Worm (Caenorhabditis elegans): Measurements from ENCODE around the gene F41G3.21.

The F41G3.21 gene

DNA sequence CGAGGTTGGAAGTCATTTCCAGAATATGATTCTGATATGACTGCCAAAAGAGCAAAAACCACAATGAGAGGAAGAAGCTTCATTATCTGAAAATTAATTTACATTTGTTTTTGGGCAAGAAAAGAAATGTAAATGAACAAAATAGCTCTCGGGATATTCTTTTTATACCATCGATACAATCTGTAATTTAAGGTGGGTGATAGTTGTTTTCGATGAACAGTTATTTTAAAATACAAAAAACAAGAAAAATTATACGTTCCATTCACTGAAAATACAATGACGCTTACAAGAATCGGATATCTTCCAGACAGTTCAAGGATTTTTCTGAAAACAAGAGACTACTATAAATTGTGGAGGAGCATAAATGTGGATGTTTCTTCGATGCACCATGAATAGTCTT is 8.1 kb downstream of the F41G3.21 start, which contains the start of gene ins-15:
Gene ins-15, minus strand, starts transcription at position 101 of the 400 bp plus-strand sequence.
- TF ChIP-seq tbx-2 (tag; optimal IDR thresholded peaks at IDR 0.05): no peak
- TF ChIP-seq sdc-2 (tag; optimal IDR thresholded peaks at IDR 0.05): no peak
- no peak for TF ChIP-seq hlh-30 (tag; optimal IDR thresholded peaks at IDR 0.05; ENCODE audit: insufficient read depth)
- TF ChIP-seq sox-4 (tag; optimal IDR thresholded peaks at IDR 0.05): no peak
- TF ChIP-seq gmeb-2 (tag; optimal IDR thresholded peaks at IDR 0.05): no peak
- TF ChIP-seq rnt-1 (tag; optimal IDR thresholded peaks at IDR 0.05): no peak
- TF ChIP-seq syd-9 (tag; optimal IDR thresholded peaks at IDR 0.05): no peak
- no peak for TF ChIP-seq dmd-4 (tag; optimal IDR thresholded peaks at IDR 0.05; ENCODE audit: borderline replicate concordance)
- no peak for TF ChIP-seq ztf-16 (tag; optimal IDR thresholded peaks at IDR 0.05)
- no peak for TF ChIP-seq unc-3 (GFP tag; conservative IDR thresholded peaks at IDR 0.05)
- TF ChIP-seq unc-3 (tag; optimal IDR thresholded peaks at IDR 0.05): no peak
- no peak for TF ChIP-seq pha-2 (tag; optimal IDR thresholded peaks at IDR 0.05)
- no peak for TF ChIP-seq F13H6.1 (tag; optimal IDR thresholded peaks at IDR 0.05)
- TF ChIP-seq ceh-48 (tag; optimal IDR thresholded peaks at IDR 0.05): no peak

DNA sequence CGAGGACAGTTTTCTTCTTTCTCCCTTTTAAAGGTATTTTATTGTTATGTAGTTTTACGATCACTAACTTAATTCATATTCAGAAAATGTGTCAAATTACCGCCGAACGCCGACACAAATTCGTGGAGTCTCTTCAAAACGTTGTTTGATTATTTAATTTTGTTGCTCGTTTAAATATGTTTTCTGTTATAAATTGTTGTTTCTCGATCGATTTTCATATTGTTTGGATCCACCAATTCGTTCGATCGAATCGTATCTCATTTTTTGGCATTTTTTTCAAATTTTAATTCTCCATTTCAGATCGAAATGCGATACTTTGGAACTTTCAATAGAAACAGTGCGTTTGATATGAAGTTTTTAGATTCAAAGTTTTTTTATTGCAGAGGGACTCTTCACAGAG is 10.1 kb downstream of the F41G3.21 start, which contains the start of gene F41G3.6:
Gene F41G3.6, plus strand, starts transcription at position 301 of the 400 bp plus-strand sequence.
- TF ChIP-seq F13H6.1 (tag; optimal IDR thresholded peaks at IDR 0.05) (no peak), ceh-18 (tag; optimal IDR thresholded peaks at IDR 0.05) (no peak), pha-4 (tag; optimal IDR thresholded peaks at IDR 0.05) (no peak), ceh-19 (GFP tag; optimal IDR thresholded peaks at IDR 0.05) (no peak), sox-2 (GFP tag; IDR thresholded peaks at IDR 0.05) (no peak), C38D4.7 (GFP tag; optimal IDR thresholded peaks at IDR 0.05) (no peak), ceh-9 (tag; optimal IDR thresholded peaks at IDR 0.05) (no peak), hlh-13 (GFP tag; optimal IDR thresholded peaks at IDR 0.05) (no peak), fkh-10 (GFP tag; optimal IDR thresholded peaks at IDR 0.05) (no peak), ceh-45 (GFP tag; IDR thresholded peaks at IDR 0.05) (no peak)

ce11 chrII:6741428-6741827 is 11.3 kb downstream of the F41G3.21 start, which contains the start of gene exos-8:
Gene exos-8, plus strand, starts transcription at chrII:6741691.
- TF ChIP-seq unc-55 (GFP tag; optimal IDR thresholded peaks at IDR 0.05): no peak
- TF ChIP-seq zip-5 (tag; optimal IDR thresholded peaks at IDR 0.05): peak; percentile 91
- no peak for TF ChIP-seq ceh-48 (tag; optimal IDR thresholded peaks at IDR 0.05)
- peak; percentile 39 for TF ChIP-seq hlh-6 (tag; optimal IDR thresholded peaks at IDR 0.05)
- peak; percentile 21 for TF ChIP-seq hlh-13 (GFP tag; optimal IDR thresholded peaks at IDR 0.05)
- no peak for TF ChIP-seq lin-11 (tag; optimal IDR thresholded peaks at IDR 0.05)
- TF ChIP-seq pat-9 (tag; optimal IDR thresholded peaks at IDR 0.05): no peak
- TF ChIP-seq pha-4 (tag; optimal IDR thresholded peaks at IDR 0.05): no peak
- peak; percentile 58 for TF ChIP-seq ahr-1 (tag; optimal IDR thresholded peaks at IDR 0.05)
- no peak for TF ChIP-seq ceh-22 (tag; optimal IDR thresholded peaks at IDR 0.05)
- TF ChIP-seq ceh-45 (GFP tag; IDR thresholded peaks at IDR 0.05): no peak
- peak; percentile 91 for TF ChIP-seq ceh-14 (tag; optimal IDR thresholded peaks at IDR 0.05)
- peak; percentile 97 for TF ChIP-seq ceh-31 (tag; optimal IDR thresholded peaks at IDR 0.05)
- peak; percentile 83 for TF ChIP-seq tbx-7 (tag; optimal IDR thresholded peaks at IDR 0.05)
- no peak for TF ChIP-seq mec-3 (tag; optimal IDR thresholded peaks at IDR 0.05; ENCODE audit: borderline replicate concordance)
- TF ChIP-seq rnt-1 (tag; optimal IDR thresholded peaks at IDR 0.05): peak; percentile 91
- TF ChIP-seq F13H6.1 (tag; optimal IDR thresholded peaks at IDR 0.05): peak; percentile 77
- TF ChIP-seq lim-6 (tag; optimal IDR thresholded peaks at IDR 0.05): peak; percentile 74
- no peak for TF ChIP-seq ceh-30 (tag; optimal IDR thresholded peaks at IDR 0.05)
- TF ChIP-seq npax-4 (tag; optimal IDR thresholded peaks at IDR 0.05): no peak
- no peak for TF ChIP-seq che-1 (tag; optimal IDR thresholded peaks at IDR 0.05)
- TF ChIP-seq ceh-18 (tag; optimal IDR thresholded peaks at IDR 0.05): peak; percentile 59
- TF ChIP-seq ama-1 (optimal IDR thresholded peaks at IDR 0.05): no peak
- no peak for TF ChIP-seq ceh-24 (tag; optimal IDR thresholded peaks at IDR 0.05)
- peak; percentile 72 for TF ChIP-seq ceh-34 (tag; optimal IDR thresholded peaks at IDR 0.05)
- peak; percentile 11 for TF ChIP-seq T23F11.4 (GFP tag; optimal IDR thresholded peaks at IDR 0.05)
- peak; percentile 1 for TF ChIP-seq nfya-1 (tag; optimal IDR thresholded peaks at IDR 0.05)
- TF ChIP-seq ceh-19 (GFP tag; optimal IDR thresholded peaks at IDR 0.05): peak; percentile 67
- TF ChIP-seq pax-1 (tag; optimal IDR thresholded peaks at IDR 0.05): no peak
- peak; percentile 49 for TF ChIP-seq ttx-3 (tag; optimal IDR thresholded peaks at IDR 0.05)
- TF ChIP-seq syd-9 (tag; optimal IDR thresholded peaks at IDR 0.05): peak; percentile 49
- no peak for TF ChIP-seq pha-2 (tag; optimal IDR thresholded peaks at IDR 0.05)
- TF ChIP-seq ztf-16 (tag; optimal IDR thresholded peaks at IDR 0.05): peak; percentile 30
- TF ChIP-seq unc-86 (tag; optimal IDR thresholded peaks at IDR 0.05): peak; percentile 49
- peak; percentile 95 for TF ChIP-seq ref-2 (tag; optimal IDR thresholded peaks at IDR 0.05)
- TF ChIP-seq K02D7.2 (tag; optimal IDR thresholded peaks at IDR 0.05): no peak
- peak; percentile 9 for TF ChIP-seq madf-2 (tag; optimal IDR thresholded peaks at IDR 0.05)
